Worm (Caenorhabditis elegans) whole organism, L1 larva: ENCODE measurements around the gene swip-10.

ENCODE experiments used
- C16A3.4 ChIP-seq: fragments of 150-350 bp; optimal IDR thresholded peaks from 2 replicates; lab custom pipeline; 2014; ENCODE audit warnings: missing biosample characterization, missing genetic modification characterization
- F16B12.6 ChIP-seq: fragments of 150-350 bp; optimal IDR thresholded peaks from 2 replicates; lab custom pipeline; 2014; ENCODE audit warnings: missing biosample characterization, missing genetic modification characterization
- aly-2 ChIP-seq: fragments of 150-350 bp; optimal IDR thresholded peaks from 2 replicates; lab custom pipeline; 2014; ENCODE audit warnings: missing biosample characterization, missing genetic modification characterization
- blmp-1 ChIP-seq: fragments of 150-350 bp; optimal IDR thresholded peaks from 2 replicates; lab custom pipeline; 2014; ENCODE audit warnings: missing biosample characterization, missing genetic modification characterization
- ceh-63 ChIP-seq: fragments of 200-800 bp; sonication (Bioruptor generic); optimal IDR thresholded peaks from 2 replicates; lab custom pipeline; 2018; ENCODE audit warnings: mild to moderate bottlenecking, missing genetic modification characterization, missing compliant biosample characterization
- ceh-82 ChIP-seq, 3 experiments: fragments of 150-350 bp in 1 of 3; sonication (generic microtip) in 2 of 3; optimal IDR thresholded peaks; 2 replicates each; lab custom pipeline; 2014 to 2017; ENCODE audit warnings: missing biosample characterization in 3 of 3, missing genetic modification characterization in 3 of 3
- ceh-88 ChIP-seq: fragments of 200-800 bp; sonication (Bioruptor generic); IDR thresholded peaks from 2 replicates; pipeline ENCODE4 v1.3.6; 2022; ENCODE audit warnings: missing genetic modification characterization, missing compliant biosample characterization
- ces-1 ChIP-seq: fragments of 150-350 bp; optimal IDR thresholded peaks from 2 replicates; lab custom pipeline; 2014; ENCODE audit warnings: missing biosample characterization, missing genetic modification reagents, missing genetic modification characterization
- dpl-1 ChIP-seq, 3 experiments: fragments of 150-350 bp in 2 of 3; sonication (generic microtip) in 1 of 3; optimal IDR thresholded peaks; 2 replicates each; lab custom pipeline; 2014 to 2017; ENCODE audit warnings: missing biosample characterization in 3 of 3, missing genetic modification characterization in 3 of 3, missing genetic modification reagents in 3 of 3
- efl-1 ChIP-seq, 4 experiments: fragments of 150-350 bp; optimal IDR thresholded peaks in 3 of 4; peaks in 1 of 4; 1 replicate in 1 of 4; 2 replicates in 3 of 4; lab custom pipeline; 2014; ENCODE audit warnings: missing biosample characterization in 2 of 4, missing genetic modification characterization in 2 of 4, missing genetic modification reagents in 2 of 4
- egl-13 ChIP-seq: sonication (generic microtip); optimal IDR thresholded peaks from 2 replicates; lab custom pipeline; 2016; ENCODE audit warnings: missing genotype, missing genetic modification reagents, missing genetic modification characterization, missing compliant biosample characterization
- elt-2 ChIP-seq: sonication (generic microtip); optimal IDR thresholded peaks from 2 replicates; lab custom pipeline; 2016; ENCODE audit warnings: missing genetic modification characterization, mild to moderate bottlenecking, inconsistent platforms, missing compliant biosample characterization, missing genetic modification reagents
- elt-3 ChIP-seq, 6 experiments: fragments of 150-350 bp in 1 of 6; sonication (generic microtip); optimal IDR thresholded peaks; 2 replicates each; lab custom pipeline; 2017 to 2018; ENCODE audit warnings: missing biosample characterization in 6 of 6, missing genetic modification characterization in 6 of 6, inconsistent platforms in 1 of 6
- hpl-2 ChIP-seq: fragments of 150-350 bp; optimal IDR thresholded peaks from 2 replicates; lab custom pipeline; 2014; ENCODE audit warnings: missing biosample characterization, missing genetic modification reagents, missing genetic modification characterization
- isw-1 ChIP-seq: fragments of 200-800 bp; sonication (Bioruptor generic); IDR thresholded peaks from 2 replicates; pipeline ENCODE4 v1.3.6; 2022; ENCODE audit warnings: missing genetic modification characterization, missing compliant biosample characterization
- lin-14 ChIP-seq: fragments of 200-800 bp; sonication (Bioruptor generic); optimal IDR thresholded peaks from 2 replicates; lab custom pipeline; 2018; ENCODE audit warnings: mild to moderate bottlenecking, missing genetic modification characterization, moderate library complexity, missing compliant biosample characterization
- lin-35 ChIP-seq, 2 experiments: fragments of 150-350 bp; optimal IDR thresholded peaks; 2 replicates each; lab custom pipeline; 2014; ENCODE audit warnings: missing biosample characterization in 2 of 2, missing genetic modification characterization in 2 of 2, missing genetic modification reagents in 2 of 2
- lsy-2 ChIP-seq, 2 experiments: fragments of 150-350 bp; optimal IDR thresholded peaks; 2 replicates each; lab custom pipeline; 2014; ENCODE audit warnings: missing biosample characterization in 2 of 2, missing genetic modification characterization in 2 of 2
- mdl-1 ChIP-seq, 2 experiments: fragments of 150-350 bp; optimal IDR thresholded peaks; 2 replicates each; lab custom pipeline; 2014 to 2017; ENCODE audit warnings: missing biosample characterization in 2 of 2, missing genetic modification characterization in 2 of 2, inconsistent platforms in 1 of 2
- mep-1 ChIP-seq: fragments of 150-350 bp; optimal IDR thresholded peaks from 2 replicates; lab custom pipeline; 2014; ENCODE audit warnings: missing biosample characterization, missing genetic modification characterization
- nhr-11 ChIP-seq: fragments of 150-350 bp; optimal IDR thresholded peaks from 2 replicates; lab custom pipeline; 2014; ENCODE audit warnings: missing biosample characterization, missing genetic modification characterization
- nhr-12 ChIP-seq: sonication (generic microtip); optimal IDR thresholded peaks from 2 replicates; lab custom pipeline; 2017; ENCODE audit warnings: missing biosample characterization, missing genetic modification characterization
- nhr-20 ChIP-seq: sonication (generic microtip); optimal IDR thresholded peaks from 2 replicates; lab custom pipeline; 2016; ENCODE audit warnings: mild to moderate bottlenecking, missing genetic modification characterization, missing compliant biosample characterization
- nhr-47 ChIP-seq: sonication (generic microtip); optimal IDR thresholded peaks from 2 replicates; lab custom pipeline; 2016; ENCODE audit warnings: mild to moderate bottlenecking, missing genetic modification characterization, moderate library complexity, missing compliant biosample characterization
- nhr-71 ChIP-seq: sonication (generic microtip); optimal IDR thresholded peaks from 2 replicates; lab custom pipeline; 2016; ENCODE audit warnings: mild to moderate bottlenecking, missing genetic modification characterization, moderate library complexity, missing compliant biosample characterization
- nhr-77 ChIP-seq: fragments of 150-350 bp; optimal IDR thresholded peaks from 2 replicates; lab custom pipeline; 2014; ENCODE audit warnings: missing biosample characterization, missing genetic modification characterization
- nhr-85 ChIP-seq: sonication (generic microtip); peaks from one replicate; lab custom pipeline; 2016; ENCODE audit warnings: missing genetic modification characterization, inconsistent platforms, missing compliant biosample characterization
- nhr-90 ChIP-seq: sonication (generic microtip); optimal IDR thresholded peaks from 2 replicates; lab custom pipeline; 2016; ENCODE audit warnings: mild to moderate bottlenecking, missing genetic modification characterization, missing compliant biosample characterization; ENCODE audit not compliant: poor library complexity
- pqm-1 ChIP-seq: sonication (generic microtip); optimal IDR thresholded peaks from 3 replicates; lab custom pipeline; 2017; ENCODE audit warnings: missing biosample characterization, missing genetic modification characterization
- rnt-1 ChIP-seq: sonication (generic microtip); optimal IDR thresholded peaks from 2 replicates; lab custom pipeline; 2016; ENCODE audit warnings: mild to moderate bottlenecking, missing genetic modification characterization, moderate library complexity, missing compliant biosample characterization
- skn-1 ChIP-seq: fragments of 150-350 bp; optimal IDR thresholded peaks from 2 replicates; lab custom pipeline; 2014; ENCODE audit warnings: missing biosample characterization, missing genetic modification characterization
- snu-23 ChIP-seq: sonication (generic microtip); optimal IDR thresholded peaks from 2 replicates; lab custom pipeline; 2016; ENCODE audit warnings: missing genetic modification characterization, missing compliant biosample characterization
- swsn-7 ChIP-seq: sonication (generic microtip); optimal IDR thresholded peaks from 2 replicates; lab custom pipeline; 2016; ENCODE audit warnings: missing genetic modification characterization, missing compliant biosample characterization
- tbx-2 ChIP-seq: sonication (generic microtip); optimal IDR thresholded peaks from 2 replicates; lab custom pipeline; 2016; ENCODE audit warnings: missing genetic modification characterization, missing compliant biosample characterization
- tlp-1 ChIP-seq: fragments of 150-350 bp; optimal IDR thresholded peaks from 2 replicates; lab custom pipeline; 2014; ENCODE audit warnings: missing biosample characterization, missing genetic modification characterization
- unc-130 ChIP-seq: fragments of 150-350 bp; optimal IDR thresholded peaks from 2 replicates; lab custom pipeline; 2017; ENCODE audit warnings: missing biosample characterization, missing genetic modification characterization, inconsistent platforms
- vab-15 ChIP-seq: sonication (generic microtip); optimal IDR thresholded peaks from 2 replicates; lab custom pipeline; 2017; ENCODE audit warnings: missing genotype, mild to moderate bottlenecking, missing genetic modification characterization, missing compliant biosample characterization
- xbp-1 ChIP-seq: sonication (generic microtip); optimal IDR thresholded peaks from 2 replicates; lab custom pipeline; 2016; ENCODE audit warnings: missing genetic modification characterization, missing compliant biosample characterization
- zip-4 ChIP-seq: fragments of 200-800 bp; sonication (Bioruptor generic); optimal IDR thresholded peaks from 2 replicates; lab custom pipeline; 2018; ENCODE audit warnings: mild to moderate bottlenecking, missing genetic modification characterization, moderate library complexity, missing compliant biosample characterization

swip-10 gene

DNA sequence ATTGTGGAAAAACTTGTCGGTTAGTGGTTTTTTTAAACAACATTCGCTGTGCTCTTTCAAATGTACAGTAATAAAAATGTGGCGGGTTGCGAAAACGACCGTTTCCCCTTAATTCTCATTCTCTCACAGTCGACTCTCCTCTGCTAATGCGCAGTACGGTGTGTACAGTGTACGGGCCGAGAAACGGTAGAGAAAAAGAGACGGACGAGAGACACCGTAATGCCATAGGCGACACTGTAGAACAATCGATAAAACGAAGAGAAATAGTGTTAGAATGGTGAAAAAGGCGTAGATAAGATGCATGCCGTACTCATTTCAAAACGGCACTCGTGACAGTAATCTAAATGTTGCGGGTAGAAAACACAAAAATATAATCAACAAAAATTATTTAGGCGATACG, 27.6 kb downstream of the swip-10 start (continued):
- TF ChIP-seq ceh-88 (GFP tag; lab: Robert Waterston, UW) (no peak), nhr-12 (tag; lab: Kevin White, UChicago) (no peak), nhr-85 (tag; lab: Kevin White, UChicago) (peak; percentile 44), tbx-2 (tag; lab: Kevin White, UChicago) (no peak), ces-1 (GFP tag; lab: Kevin White, UChicago) (no peak), vab-15 (no peak), elt-2 (tag; lab: Kevin White, UChicago) (peak; percentile 73), lin-35 (GFP tag; optimal IDR thresholded peaks at IDR 0.05; lab: Kevin White, UChicago) (peak in 1 of 2 experiments; percentile 77), lin-14 (GFP tag; lab: Kevin White, UChicago) (peak; percentile 31), F16B12.6 (tag; lab: Kevin White, UChicago) (no peak), pqm-1 (tag; lab: Kevin White, UChicago) (no peak), isw-1 (GFP tag; lab: Robert Waterston, UW) (no peak), aly-2 (no peak), elt-3 (tag; optimal IDR thresholded peaks at IDR 0.05; lab: Kevin White, UChicago) (peak in 2 of 6 experiments; percentile 39 to 63), mep-1 (tag; lab: Kevin White, UChicago) (peak; percentile 30), hpl-2 (GFP tag; lab: Kevin White, UChicago) (no peak)

DNA sequence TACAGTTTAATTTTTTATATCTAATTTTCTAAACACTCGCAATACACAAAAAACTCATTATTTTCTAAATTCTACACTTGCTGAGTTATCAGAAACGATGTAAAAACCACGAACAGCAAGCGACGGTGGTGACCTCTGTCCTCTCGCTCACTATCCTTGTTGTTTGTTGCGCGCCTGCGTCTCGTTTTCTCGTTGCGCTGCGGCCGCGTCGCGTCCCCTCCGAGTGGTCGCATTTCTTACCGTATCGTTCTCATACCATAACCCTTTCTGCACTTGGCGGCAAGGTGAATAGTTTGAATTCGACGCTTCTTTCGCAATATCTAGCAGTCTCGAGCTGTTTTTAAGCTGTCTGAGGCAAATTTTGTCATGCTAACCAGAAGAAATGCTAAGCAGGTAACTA, 28.6 kb downstream of the swip-10 start, which contains the start of gene lsy-2:
TSS of gene lsy-2 (plus strand) at position 271 of the 400 bp plus-strand sequence.
- TF ChIP-seq efl-1 (optimal IDR thresholded peaks at IDR 0.05; lab: Kevin White, UChicago) (peak; percentile 36 to 78), efl-1 (GFP tag; optimal IDR thresholded peaks at IDR 0.05 in 1 of 2; lab: Kevin White, UChicago) (peak; percentile 76 to 97), ceh-82 (tag; optimal IDR thresholded peaks at IDR 0.05; lab: Kevin White, UChicago) (peak in 1 of 3 experiments; percentile 43), F16B12.6 (tag; lab: Kevin White, UChicago) (peak; percentile 32), xbp-1 (peak; percentile 35), rnt-1 (peak; percentile 53), pqm-1 (tag; lab: Kevin White, UChicago) (no peak), nhr-85 (tag; lab: Kevin White, UChicago) (peak; percentile 43), elt-2 (tag; lab: Kevin White, UChicago) (no peak), zip-4 (GFP tag; lab: Kevin White, UChicago) (peak; percentile 30), nhr-90 (tag; lab: Kevin White, UChicago) (peak; percentile 38), blmp-1 (tag; lab: Kevin White, UChicago) (peak; percentile 55), lin-14 (GFP tag; lab: Kevin White, UChicago) (peak; percentile 64), nhr-20 (tag; lab: Kevin White, UChicago) (peak; percentile 53), unc-130 (tag; lab: Kevin White, UChicago) (peak; percentile 18), tbx-2 (tag; lab: Kevin White, UChicago) (peak; percentile 25), skn-1 (tag; lab: Kevin White, UChicago) (peak; percentile 91), snu-23 (GFP tag; lab: Kevin White, UChicago) (peak; percentile 52), ceh-63 (no peak), mdl-1 (tag; optimal IDR thresholded peaks at IDR 0.05; lab: Kevin White, UChicago) (peak in 1 of 2 experiments; percentile 48), nhr-11 (tag; lab: Kevin White, UChicago) (no peak), nhr-47 (peak; percentile 45), swsn-7 (tag; lab: Kevin White, UChicago) (peak; percentile 40), dpl-1 (GFP tag; optimal IDR thresholded peaks at IDR 0.05; lab: Kevin White, UChicago) (peak; percentile 75 to 79 (median 76)), egl-13 (tag; lab: Kevin White, UChicago) (no peak), tlp-1 (tag; lab: Kevin White, UChicago) (no peak), nhr-71 (tag; lab: Kevin White, UChicago) (peak; percentile 62), C16A3.4 (peak; percentile 64), lin-35 (GFP tag; optimal IDR thresholded peaks at IDR 0.05; lab: Kevin White, UChicago) (peak; percentile 66 to 88), nhr-77 (peak; percentile 50), elt-3 (tag; optimal IDR thresholded peaks at IDR 0.05; lab: Kevin White, UChicago) (peak in 1 of 6 experiments; percentile 56), lsy-2 (tag; optimal IDR thresholded peaks at IDR 0.05; lab: Kevin White, UChicago) (no peak)
